Worm (Caenorhabditis elegans): ENCODE data around the gene best-17.

The best-17 gene

DNA sequence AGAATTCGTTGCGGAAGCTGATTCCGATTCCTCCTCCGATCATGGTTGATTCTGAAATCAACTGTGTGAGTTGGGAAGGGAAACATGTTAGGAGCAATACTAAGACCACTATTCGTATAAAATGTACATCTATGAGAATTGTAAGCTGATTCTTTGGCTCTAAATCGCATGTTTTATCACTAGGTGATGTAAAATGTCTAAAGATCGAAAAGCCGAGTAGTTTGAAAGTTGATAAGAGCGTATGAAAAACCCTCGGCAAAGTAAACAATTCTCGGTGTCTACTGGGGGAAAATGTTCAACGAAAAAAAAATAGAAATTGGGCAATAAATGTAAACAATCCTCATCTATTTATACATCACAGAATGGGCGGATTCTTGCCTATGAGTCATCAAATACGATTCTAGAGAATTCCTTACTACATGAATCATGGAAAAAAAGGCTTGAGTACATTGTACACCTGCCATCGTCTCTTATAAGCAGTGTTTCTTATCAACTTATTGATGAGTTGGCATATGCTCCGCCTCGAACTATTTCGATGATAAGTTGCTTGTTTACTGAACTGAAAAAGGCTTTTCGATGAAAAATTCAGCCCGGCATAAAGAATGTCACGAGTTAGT is 9.0 kb downstream of the best-17 start, which contains the start of gene lec-6:
Gene lec-6 (minus strand): TSS at position 51 of the 617 bp plus-strand sequence.
- TF ChIP-seq Y105C5A.15 (GFP tag; IDR thresholded peaks at IDR 0.05) (0 out of 2 replicates have a peak, but pooled peaks have one; percentile 6), Y75B8A.6 (GFP tag; IDR thresholded peaks at IDR 0.05) (0 out of 2 replicates have a peak, but pooled peaks have one; percentile 44), pha-4 (GFP tag; IDR thresholded peaks at IDR 0.05) (peak; percentile 59), pha-4 (tag; optimal IDR thresholded peaks at IDR 0.05) (peak; percentile 79), mxl-3 (GFP tag; optimal IDR thresholded peaks at IDR 0.05) (peak; percentile 22), zfp-2 (tag; optimal IDR thresholded peaks at IDR 0.05) (no peak), unc-62 (GFP tag; optimal IDR thresholded peaks at IDR 0.05 in 1 of 2) (peak; percentile 74 to 78), unc-62 (tag; optimal IDR thresholded peaks at IDR 0.05) (no peak), dmd-6 (GFP tag; IDR thresholded peaks at IDR 0.05) (peak; percentile 88), hlh-11 (tag; optimal IDR thresholded peaks at IDR 0.05) (peak; percentile 91), fos-1 (tag; optimal IDR thresholded peaks at IDR 0.05) (peak; percentile 69), set-16 (GFP tag; IDR thresholded peaks at IDR 0.05) (0 out of 2 replicates have a peak, but pooled peaks have one; percentile 0), daf-16 (GFP tag; optimal IDR thresholded peaks at IDR 0.05) (peak in 1 of 2 experiments; percentile 96), daf-16 (tag; optimal IDR thresholded peaks at IDR 0.05) (peak; percentile 100), snpc-1.2 (GFP tag; IDR thresholded peaks at IDR 0.05) (no peak), mes-2 (tag; optimal IDR thresholded peaks at IDR 0.05; ENCODE audit: poor library complexity, severe bottlenecking) (peak; percentile 54), mep-1 (tag; optimal IDR thresholded peaks at IDR 0.05) (peak; percentile 51), lin-38 (GFP tag; IDR thresholded peaks at IDR 0.05) (0 out of 2 replicates have a peak, but pooled peaks have one; percentile 29), nhr-28 (tag; optimal IDR thresholded peaks at IDR 0.05) (peak; percentile 73), saeg-2 (GFP tag; IDR thresholded peaks at IDR 0.05) (0 out of 2 replicates have a peak, but pooled peaks have one; percentile 12), ceh-20 (GFP tag; IDR thresholded peaks at IDR 0.05) (no peak), lsy-2 (tag; optimal IDR thresholded peaks at IDR 0.05) (peak in 1 of 2 experiments; percentile 56), F26F4.8 (GFP tag; conservative IDR thresholded peaks at IDR 0.05) (no peak), lin-13 (GFP tag; optimal IDR thresholded peaks at IDR 0.05) (peak; percentile 6), tra-1 (GFP tag; IDR thresholded peaks at IDR 0.05) (peak; percentile 75), mdl-1 (tag; optimal IDR thresholded peaks at IDR 0.05) (peak in 1 of 2 experiments; percentile 8), ama-1 (optimal IDR thresholded peaks at IDR 0.05) (peak; percentile 66), php-3 (GFP tag; IDR thresholded peaks at IDR 0.05) (peak; percentile 89), hlh-30 (tag; optimal IDR thresholded peaks at IDR 0.05; ENCODE audit: insufficient read depth) (peak; percentile 60), egl-43 (GFP tag; IDR thresholded peaks at IDR 0.05) (no peak), daf-8 (GFP tag; IDR thresholded peaks at IDR 0.05) (no peak), nhr-41 (GFP tag; IDR thresholded peaks at IDR 0.05) (no peak), dmd-9 (GFP tag; IDR thresholded peaks at IDR 0.05) (no peak), nhr-48 (tag; optimal IDR thresholded peaks at IDR 0.05) (peak; percentile 90), lin-1 (GFP tag; IDR thresholded peaks at IDR 0.05) (peak; percentile 84), pqm-1 (tag; optimal IDR thresholded peaks at IDR 0.05) (peak; percentile 77), ceh-62 (tag; optimal IDR thresholded peaks at IDR 0.05) (no peak), nhr-10 (tag; optimal IDR thresholded peaks at IDR 0.05) (peak; percentile 12), nhr-102 (tag; optimal IDR thresholded peaks at IDR 0.05) (peak; percentile 69), F49E8.2 (tag; optimal IDR thresholded peaks at IDR 0.05; ENCODE audit: borderline replicate concordance) (no peak), F37D6.2 (tag; optimal IDR thresholded peaks at IDR 0.05) (no peak), dve-1 (tag; optimal IDR thresholded peaks at IDR 0.05; ENCODE audit: insufficient read depth) (peak; percentile 96), T20F7.1 (GFP tag; optimal IDR thresholded peaks at IDR 0.05) (peak; percentile 61), daf-12 (tag; optimal IDR thresholded peaks at IDR 0.05) (no peak), F44E2.7 (GFP tag; IDR thresholded peaks at IDR 0.05) (no peak), zip-11 (GFP tag; IDR thresholded peaks at IDR 0.05) (no peak), jun-1 (tag; optimal IDR thresholded peaks at IDR 0.05) (peak; percentile 22), nhr-77 (tag; optimal IDR thresholded peaks at IDR 0.05) (peak; percentile 81)
